Fruit fly (Drosophila melanogaster): ENCODE data around the gene CG3213.

DNA sequence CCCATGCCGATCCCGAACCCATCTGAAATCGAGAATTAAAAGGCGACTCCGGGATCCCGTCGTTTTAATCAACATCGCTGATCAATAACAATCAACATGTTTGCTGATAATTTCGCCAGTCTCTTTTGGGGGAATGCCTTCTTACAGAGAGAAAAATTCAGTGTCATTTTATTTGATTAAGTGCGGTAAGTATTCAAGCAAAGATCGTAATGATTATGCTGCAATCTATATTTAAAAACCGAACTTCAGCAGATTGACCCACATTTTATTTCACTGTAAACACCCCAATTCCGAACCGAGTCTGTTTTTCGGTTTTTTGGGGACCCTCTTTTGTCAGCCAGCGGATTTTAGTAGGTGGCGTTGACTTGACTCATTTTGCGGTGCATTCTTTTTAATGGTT is 34.5 kb upstream of the CG3213 start:
- TF ChIP-seq CG11504 (tag; optimal IDR thresholded peaks at IDR 0.05) (no peak), D (optimal IDR thresholded peaks at IDR 0.05) (no peak), D (GFP tag; optimal IDR thresholded peaks at IDR 0.05) (no peak), luna (GFP tag; optimal IDR thresholded peaks at IDR 0.05) (no peak)

Data from whole organism, embryonic.